Fruit fly (Drosophila melanogaster): ENCODE results near the gene CG12684.
A peak's percentile ranks its signal among the peaks of the same experiment; 100 is the strongest.

Gene CG12684

DNA sequence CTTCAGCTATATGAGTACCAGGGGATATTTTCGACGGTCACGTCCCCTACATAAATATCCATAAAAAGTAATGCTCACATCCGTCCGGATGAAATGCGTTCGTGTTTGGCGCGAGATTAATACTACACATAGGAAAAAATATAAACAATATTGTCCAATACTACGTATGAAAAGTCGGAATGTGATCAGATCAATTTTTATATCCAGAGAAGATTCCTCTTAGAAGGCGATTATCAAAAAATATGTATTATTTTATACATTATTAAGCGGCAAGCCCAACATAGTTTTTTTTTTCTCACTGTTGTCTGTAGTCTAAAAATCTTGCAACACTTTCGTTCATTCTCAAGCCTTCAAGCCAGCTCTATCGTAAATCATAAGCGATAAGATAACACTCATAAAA, 2.2 kb upstream of the CG12684 start:
- TF ChIP-seq Xbp1 (GFP tag; optimal IDR thresholded peaks at IDR 0.05), result no peak
- no peak for TF ChIP-seq stc (GFP tag; IDR thresholded peaks at IDR 0.05)
- no peak for TF ChIP-seq CG4282 (GFP tag; optimal IDR thresholded peaks at IDR 0.05)
- peak; percentile 23 for TF ChIP-seq CG17829 (tag; optimal IDR thresholded peaks at IDR 0.05)
- TF ChIP-seq Lhr (GFP tag; optimal IDR thresholded peaks at IDR 0.05), result no peak
- TF ChIP-seq crol (GFP tag; IDR thresholded peaks at IDR 0.05), result no peak
- TF ChIP-seq CG17359 (tag; optimal IDR thresholded peaks at IDR 0.05), result no peak
- peak; percentile 3 for TF ChIP-seq CG17385 (GFP tag; optimal IDR thresholded peaks at IDR 0.05)
- no peak for TF ChIP-seq CG6175 (GFP tag; IDR thresholded peaks at IDR 0.05)
- peak; percentile 17 for TF ChIP-seq ATbp (GFP tag; optimal IDR thresholded peaks at IDR 0.05)
- peak; percentile 57 for TF ChIP-seq CG15696 (tag; optimal IDR thresholded peaks at IDR 0.05)
- peak; percentile 40 for TF ChIP-seq dmrt99B (tag; optimal IDR thresholded peaks at IDR 0.05)
- 0 out of 2 replicates have a peak, but pooled peaks have one; percentile 29 for TF ChIP-seq ranshi (GFP tag; IDR thresholded peaks at IDR 0.05)
- peak; percentile 46 for TF ChIP-seq Spps (tag; optimal IDR thresholded peaks at IDR 0.05)
- no peak for TF ChIP-seq CG2889 (GFP tag; IDR thresholded peaks at IDR 0.05)
- no peak for TF ChIP-seq CG15011 (GFP tag; optimal IDR thresholded peaks at IDR 0.05)
- TF ChIP-seq Med (GFP tag), result peak; percentile 7
- TF ChIP-seq caup (GFP tag; optimal IDR thresholded peaks at IDR 0.05; ENCODE audit: severe bottlenecking), result no peak
- TF ChIP-seq TFAM (GFP tag; optimal IDR thresholded peaks at IDR 0.05), result no peak
- TF ChIP-seq D19A (tag; optimal IDR thresholded peaks at IDR 0.05), result peak; percentile 9
- TF ChIP-seq CG6689 (GFP tag; IDR thresholded peaks at IDR 0.05), result peak; percentile 27; the same call in 1 of the 2 replicates
- TF ChIP-seq CG2678 (tag; optimal IDR thresholded peaks at IDR 0.05), result peak; percentile 32
- TF ChIP-seq CG14441 (GFP tag; IDR thresholded peaks at IDR 0.05), result 0 out of 2 replicates have a peak, but pooled peaks have one; percentile 26
- peak; percentile 42 for TF ChIP-seq Sox102F (GFP tag; optimal IDR thresholded peaks at IDR 0.05)
- TF ChIP-seq CG12391 (tag; optimal IDR thresholded peaks at IDR 0.05), result peak; percentile 44
- no peak for TF ChIP-seq prd (optimal IDR thresholded peaks at IDR 0.05)
- peak; percentile 56 for TF ChIP-seq prd (GFP tag; IDR thresholded peaks at IDR 0.05)
- no peak; the same call in 1 of the 2 replicates for TF ChIP-seq CG4730 (GFP tag; IDR thresholded peaks at IDR 0.05)
- peak; percentile 65; the same call in 1 of the 2 replicates for TF ChIP-seq CG10959 (GFP tag; IDR thresholded peaks at IDR 0.05)
- TF ChIP-seq grau (tag; optimal IDR thresholded peaks at IDR 0.05), result peak; percentile 27
- peak; percentile 72 for TF ChIP-seq dmrt11E (tag; optimal IDR thresholded peaks at IDR 0.05)
- TF ChIP-seq dysf (GFP tag; IDR thresholded peaks at IDR 0.05), result 0 out of 3 replicates have a peak, but pooled peaks have one; percentile 35
- TF ChIP-seq mld (GFP tag; IDR thresholded peaks at IDR 0.05; ENCODE audit: partially characterized antibody), result no peak
- peak; percentile 61 for TF ChIP-seq row (GFP tag; IDR thresholded peaks at IDR 0.05)
- TF ChIP-seq gem (tag; optimal IDR thresholded peaks at IDR 0.05), result peak; percentile 62
- TF ChIP-seq chif (GFP tag; optimal IDR thresholded peaks at IDR 0.05), result peak in 1 of 2 experiments; percentile 47
- no peak for TF ChIP-seq Optix (GFP tag; IDR thresholded peaks at IDR 0.05)
- no peak for TF ChIP-seq otp (GFP tag; IDR thresholded peaks at IDR 0.05)
- no peak for TF ChIP-seq CG10274 (GFP tag; optimal IDR thresholded peaks at IDR 0.05)
- TF ChIP-seq CG13424 (tag; optimal IDR thresholded peaks at IDR 0.05), result peak; percentile 25
- no peak for TF ChIP-seq tup (GFP tag; optimal IDR thresholded peaks at IDR 0.05)
- no peak for TF ChIP-seq ab (GFP tag; optimal IDR thresholded peaks at IDR 0.05)
- peak; percentile 22 for TF ChIP-seq CG1529 (GFP tag; optimal IDR thresholded peaks at IDR 0.05)
- peak; percentile 61 for TF ChIP-seq CG10979 (tag; optimal IDR thresholded peaks at IDR 0.05)
- no peak for TF ChIP-seq CG15479 (GFP tag; optimal IDR thresholded peaks at IDR 0.05)
- no peak for TF ChIP-seq sc (optimal IDR thresholded peaks at IDR 0.05)
- TF ChIP-seq sc (GFP tag; optimal IDR thresholded peaks at IDR 0.05), result peak; percentile 17
- peak; percentile 42 for TF ChIP-seq nmo (GFP tag; optimal IDR thresholded peaks at IDR 0.05)
- TF ChIP-seq Oli (tag; optimal IDR thresholded peaks at IDR 0.05), result peak; percentile 28
- TF ChIP-seq CG11560 (tag; IDR thresholded peaks at IDR 0.05), result no peak
- 0 out of 2 replicates have a peak, but pooled peaks have one; percentile 13 for TF ChIP-seq ssp (GFP tag; IDR thresholded peaks at IDR 0.05)

Data from whole organism, embryonic.